Worm (Caenorhabditis elegans) whole organism, L4/young adult: Measurements from ENCODE around the gene T13A10.1.

Experiments
- W03F9.2 ChIP-seq: fragments of 150-350 bp; optimal IDR thresholded peaks from 2 replicates; lab custom pipeline; 2014; ENCODE audit warnings: missing biosample characterization, missing genetic modification characterization
- dao-5 ChIP-seq: sonication (generic microtip); optimal IDR thresholded peaks from 2 replicates; lab custom pipeline; 2016; ENCODE audit warnings: missing genotype, missing genetic modification characterization, moderate library complexity, missing compliant biosample characterization
- him-1 ChIP-seq: sonication (generic microtip); optimal IDR thresholded peaks from 2 replicates; lab custom pipeline; 2016; ENCODE audit warnings: missing genotype, missing genetic modification reagents, missing genetic modification characterization, missing compliant biosample characterization

- TF ChIP-seq W03F9.2 (tag; lab: Kevin White, UChicago), result no peak
- TF ChIP-seq him-1, result no peak
- no peak for TF ChIP-seq dao-5 (tag; lab: Kevin White, UChicago)
These were observed 43.1 kb upstream of the T13A10.1 start, which contains the start of gene F58F9.3 for ce11 chrIV:6232769-6233290.
